Fruit fly (Drosophila melanogaster) whole organism, prepupa: ENCODE results near the gene ppk5.

Source experiments
- Blimp-1 ChIP-seq: fragments of 200-800 bp; sonication (Bioruptor generic); optimal IDR thresholded peaks from 3 replicates; lab custom pipeline; 2017; ENCODE audit warnings: missing biosample characterization, missing genetic modification characterization, mild to moderate bottlenecking, moderate library complexity, missing genetic modification reagents
- CG10631 ChIP-seq: fragments of 200-800 bp; sonication (Bioruptor generic); optimal IDR thresholded peaks from 2 replicates; lab custom pipeline; 2016; ENCODE audit warnings: missing biosample characterization, missing genetic modification characterization
- CG10669 ChIP-seq: fragments of 200-800 bp; sonication (Bioruptor generic); optimal IDR thresholded peaks from 3 replicates; lab custom pipeline; 2018; ENCODE audit warnings: missing biosample characterization, mild to moderate bottlenecking, missing genetic modification characterization, moderate library complexity
- CG11294 ChIP-seq: fragments of 200-800 bp; sonication (Bioruptor generic); IDR thresholded peaks from 2 replicates; pipeline ENCODE4 v1.3.6; 2022; ENCODE audit warnings: missing biosample characterization, missing genetic modification characterization
- CG11762 ChIP-seq: fragments of 200-800 bp; sonication (Bioruptor generic); optimal IDR thresholded peaks from 3 replicates; lab custom pipeline; 2016; ENCODE audit warnings: missing biosample characterization, missing genetic modification characterization; ENCODE audit not compliant: insufficient read depth
- CG11902 ChIP-seq: fragments of 200-800 bp; sonication (Bioruptor generic); optimal IDR thresholded peaks from 3 replicates; lab custom pipeline; 2016; ENCODE audit warnings: missing biosample characterization, missing genetic modification characterization
- CG15336 ChIP-seq: fragments of 200-800 bp; sonication (Bioruptor generic); IDR thresholded peaks from 2 replicates; pipeline ENCODE4 v1.3.6; 2022; ENCODE audit warnings: missing biosample characterization, missing genetic modification characterization
- CG1621 ChIP-seq: fragments of 200-800 bp; sonication (Bioruptor generic); optimal IDR thresholded peaks from 3 replicates; lab custom pipeline; 2018; ENCODE audit warnings: missing biosample characterization, mild to moderate bottlenecking, missing genetic modification characterization
- CG32006 ChIP-seq: fragments of 200-800 bp; sonication (Bioruptor generic); optimal IDR thresholded peaks from 3 replicates; lab custom pipeline; 2017; ENCODE audit warnings: missing biosample characterization, mild to moderate bottlenecking, missing genetic modification characterization
- CG34406 ChIP-seq: fragments of 200-800 bp; sonication (Bioruptor generic); optimal IDR thresholded peaks from 3 replicates; lab custom pipeline; 2016; ENCODE audit warnings: missing biosample characterization, missing genetic modification characterization
- CG3919 ChIP-seq: fragments of 200-800 bp; sonication (Bioruptor generic); optimal IDR thresholded peaks from 3 replicates; lab custom pipeline; 2016; ENCODE audit warnings: missing biosample characterization, missing genetic modification characterization
- CG6163 ChIP-seq: fragments of 200-800 bp; sonication (Bioruptor generic); IDR thresholded peaks from 3 replicates; pipeline ENCODE4 v1.3.6; 2022; ENCODE audit warnings: missing biosample characterization, missing genetic modification characterization
- CG6276 ChIP-seq: fragments of 200-800 bp; sonication (Bioruptor generic); optimal IDR thresholded peaks from 2 replicates; lab custom pipeline; 2017; ENCODE audit warnings: missing biosample characterization, mild to moderate bottlenecking, missing genetic modification characterization
- CG6792 ChIP-seq: fragments of 200-800 bp; sonication (Bioruptor generic); optimal IDR thresholded peaks from 3 replicates; lab custom pipeline; 2016; ENCODE audit warnings: missing biosample characterization, missing genetic modification characterization
- CG6808 ChIP-seq: fragments of 200-800 bp; sonication (Bioruptor generic); optimal IDR thresholded peaks from 3 replicates; lab custom pipeline; 2017; ENCODE audit warnings: missing biosample characterization, missing genetic modification characterization, mild to moderate bottlenecking, moderate library complexity, missing genetic modification reagents
- CG8119 ChIP-seq: fragments of 200-800 bp; sonication (Bioruptor generic); IDR thresholded peaks from 3 replicates; pipeline ENCODE4 v1.3.6; 2022; ENCODE audit warnings: missing biosample characterization, missing genetic modification characterization
- CG8319 ChIP-seq: fragments of 200-800 bp; sonication (Bioruptor generic); optimal IDR thresholded peaks from 3 replicates; lab custom pipeline; 2016; ENCODE audit warnings: missing biosample characterization, missing genetic modification characterization
- CG8632 ChIP-seq: fragments of 200-800 bp; sonication (Bioruptor generic); optimal IDR thresholded peaks from 3 replicates; lab custom pipeline; 2016; ENCODE audit warnings: missing biosample characterization, missing genetic modification characterization
- CG9139 ChIP-seq: fragments of 200-800 bp; sonication (Bioruptor generic); optimal IDR thresholded peaks from 3 replicates; lab custom pipeline; 2017; ENCODE audit warnings: missing biosample characterization, mild to moderate bottlenecking, missing genetic modification characterization
- Eip78C ChIP-seq: fragments of 200-800 bp; sonication (Bioruptor generic); peaks from one replicate; lab custom pipeline; 2016; ENCODE audit warnings: missing biosample characterization, missing genetic modification characterization
- Eip93F ChIP-seq: fragments of 200-800 bp; sonication (Bioruptor generic); optimal IDR thresholded peaks from 2 replicates; lab custom pipeline; 2016; ENCODE audit warnings: missing biosample characterization, mild to moderate bottlenecking, missing genetic modification characterization
- Ets21C ChIP-seq: fragments of 200-800 bp; sonication (Bioruptor generic); optimal IDR thresholded peaks from 3 replicates; lab custom pipeline; 2016; ENCODE audit warnings: missing biosample characterization, missing genetic modification characterization
- Ets96B ChIP-seq: fragments of 200-800 bp; optimal IDR thresholded peaks from 2 replicates; lab custom pipeline; 2019; ENCODE audit warnings: missing biosample characterization, mild to moderate bottlenecking, missing genetic modification characterization, moderate library complexity
- Gug ChIP-seq: fragments of 200-800 bp; sonication (Bioruptor generic); IDR thresholded peaks from 2 replicates; pipeline ENCODE4 v1.3.6; 2022; ENCODE audit warnings: missing biosample characterization, missing genetic modification characterization
- Hr38 ChIP-seq: sonication (Bioruptor generic); optimal IDR thresholded peaks from 2 replicates; lab custom pipeline; 2016; ENCODE audit warnings: missing biosample characterization, missing genetic modification characterization
- Hr39 ChIP-seq: fragments of 200-800 bp; sonication (Bioruptor generic); optimal IDR thresholded peaks from 2 replicates; lab custom pipeline; 2016; ENCODE audit warnings: missing biosample characterization, missing genetic modification characterization
- Hr4 ChIP-seq: fragments of 200-800 bp; sonication (Bioruptor generic); optimal IDR thresholded peaks from 3 replicates; lab custom pipeline; 2016; ENCODE audit warnings: missing biosample characterization, missing genetic modification characterization
- Lpt ChIP-seq: fragments of 200-800 bp; sonication (Bioruptor generic); optimal IDR thresholded peaks from 3 replicates; lab custom pipeline; 2016; ENCODE audit warnings: missing biosample characterization, missing genetic modification characterization
- Smox ChIP-seq: fragments of 200-800 bp; sonication (Bioruptor generic); optimal IDR thresholded peaks from 3 replicates; lab custom pipeline; 2016; ENCODE audit warnings: missing biosample characterization, missing genetic modification characterization
- Sox14 ChIP-seq: fragments of 200-800 bp; sonication (Bioruptor generic); optimal IDR thresholded peaks from 3 replicates; lab custom pipeline; 2016; ENCODE audit warnings: missing biosample characterization, missing genetic modification characterization
- Sox15 ChIP-seq: fragments of 200-800 bp; sonication (Bioruptor generic); optimal IDR thresholded peaks from 3 replicates; lab custom pipeline; 2016; ENCODE audit warnings: missing biosample characterization, missing genetic modification characterization
- acj6 ChIP-seq: fragments of 200-800 bp; sonication (Bioruptor generic); optimal IDR thresholded peaks from 3 replicates; lab custom pipeline; 2016; ENCODE audit warnings: missing biosample characterization, missing genetic modification characterization
- cyc ChIP-seq: fragments of 200-800 bp; sonication (Bioruptor generic); optimal IDR thresholded peaks from 3 replicates; lab custom pipeline; 2016; ENCODE audit warnings: missing biosample characterization, missing genetic modification characterization
- dac ChIP-seq: fragments of 200-800 bp; sonication (Bioruptor generic); optimal IDR thresholded peaks from 2 replicates; lab custom pipeline; 2017; ENCODE audit warnings: missing biosample characterization, mild to moderate bottlenecking, missing genetic modification characterization
- dsx ChIP-seq: fragments of 200-800 bp; optimal IDR thresholded peaks from 3 replicates; lab custom pipeline; 2019; ENCODE audit warnings: missing biosample characterization, mild to moderate bottlenecking, missing genetic modification characterization, moderate library complexity; ENCODE audit not compliant: poor library complexity, severe bottlenecking
- fkh ChIP-seq: fragments of 200-800 bp; sonication (Bioruptor generic); optimal IDR thresholded peaks from 3 replicates; lab custom pipeline; 2017; ENCODE audit warnings: missing biosample characterization, mild to moderate bottlenecking, missing genetic modification characterization, moderate library complexity
- lz ChIP-seq: fragments of 200-800 bp; sonication (Bioruptor generic); optimal IDR thresholded peaks from 3 replicates; lab custom pipeline; 2016; ENCODE audit warnings: missing biosample characterization, missing genetic modification characterization
- pdm3 ChIP-seq: fragments of 200-800 bp; sonication (Bioruptor generic); optimal IDR thresholded peaks from 3 replicates; lab custom pipeline; 2016; ENCODE audit warnings: missing biosample characterization, missing genetic modification characterization
- salr ChIP-seq, 2 experiments: fragments of 200-800 bp; sonication (Bioruptor generic); optimal IDR thresholded peaks; 3 replicates each; lab custom pipeline; 2016 to 2018; ENCODE audit warnings: missing biosample characterization in 2 of 2, missing genetic modification characterization in 2 of 2, mild to moderate bottlenecking in 1 of 2
- spab ChIP-seq: fragments of 200-800 bp; sonication (Bioruptor generic); optimal IDR thresholded peaks from 2 replicates; lab custom pipeline; 2017; ENCODE audit warnings: missing biosample characterization, mild to moderate bottlenecking, missing genetic modification characterization, missing genetic modification reagents
- ss ChIP-seq, 2 experiments: fragments of 200-800 bp; sonication (Bioruptor generic); optimal IDR thresholded peaks; 2 replicates in 1 of 2; 3 replicates in 1 of 2; lab custom pipeline; 2017 to 2018; ENCODE audit warnings: mild to moderate bottlenecking in 2 of 2, missing biosample characterization in 2 of 2, missing genetic modification characterization in 2 of 2, moderate library complexity in 1 of 2
- svp ChIP-seq: fragments of 200-800 bp; sonication (Bioruptor generic); peaks from one replicate; lab custom pipeline; 2016; ENCODE audit warnings: missing biosample characterization, missing genetic modification characterization
- vri ChIP-seq: fragments of 200-800 bp; sonication (Bioruptor generic); optimal IDR thresholded peaks from 3 replicates; lab custom pipeline; 2016; ENCODE audit warnings: missing biosample characterization, mild to moderate bottlenecking, missing genetic modification characterization

Gene ppk5

DNA sequence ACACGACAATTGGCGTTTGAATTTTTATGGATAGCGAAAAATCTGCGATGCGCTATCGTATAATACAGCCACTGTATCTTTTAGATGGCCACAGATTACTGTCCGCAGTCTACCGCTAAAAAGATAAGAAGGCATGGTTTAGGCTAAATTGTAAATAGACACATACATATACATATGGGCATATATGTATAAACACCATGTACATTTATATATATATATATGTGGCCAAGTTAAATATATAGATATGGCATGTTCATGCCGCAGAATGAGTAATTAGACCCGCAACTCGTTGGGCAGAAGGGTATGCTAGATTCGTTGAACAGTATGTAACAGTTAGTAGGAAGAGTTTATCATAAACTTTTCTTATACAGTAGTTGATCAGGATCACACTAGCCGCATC lies 27.6 kb downstream of the ppk5 start, which contains the start of gene CapaR:
TSS of gene CapaR (minus strand) at position 101 of the 400 bp plus-strand sequence.
- no peak for TF ChIP-seq acj6 (GFP tag; lab: Kevin White, UChicago)
- TF ChIP-seq CG8119 (GFP tag; lab: Robert Waterston, UW): no peak
- TF ChIP-seq vri (GFP tag; lab: Kevin White, UChicago): no peak
- TF ChIP-seq CG6163 (GFP tag; lab: Robert Waterston, UW): no peak
- TF ChIP-seq svp (GFP tag; lab: Kevin White, UChicago): no peak
- no peak for TF ChIP-seq Smox (GFP tag; lab: Kevin White, UChicago)
- no peak for TF ChIP-seq CG11294 (GFP tag; lab: Robert Waterston, UW)
- no peak for TF ChIP-seq CG10631 (GFP tag; lab: Kevin White, UChicago)
- no peak for TF ChIP-seq ss (GFP tag; optimal IDR thresholded peaks at IDR 0.05; lab: Kevin White, UChicago)
- no peak for TF ChIP-seq Eip93F
- TF ChIP-seq Ets96B (tag; lab: Kevin White, UChicago): no peak

dm6 chr3L:21565126-21565525 lies 30.7 kb downstream of the ppk5 start, which contains the start of gene CG7634:
Gene CG7634 (plus strand): TSS chr3L:21565426.
- TF ChIP-seq CG10631 (GFP tag; lab: Kevin White, UChicago): no peak

DNA sequence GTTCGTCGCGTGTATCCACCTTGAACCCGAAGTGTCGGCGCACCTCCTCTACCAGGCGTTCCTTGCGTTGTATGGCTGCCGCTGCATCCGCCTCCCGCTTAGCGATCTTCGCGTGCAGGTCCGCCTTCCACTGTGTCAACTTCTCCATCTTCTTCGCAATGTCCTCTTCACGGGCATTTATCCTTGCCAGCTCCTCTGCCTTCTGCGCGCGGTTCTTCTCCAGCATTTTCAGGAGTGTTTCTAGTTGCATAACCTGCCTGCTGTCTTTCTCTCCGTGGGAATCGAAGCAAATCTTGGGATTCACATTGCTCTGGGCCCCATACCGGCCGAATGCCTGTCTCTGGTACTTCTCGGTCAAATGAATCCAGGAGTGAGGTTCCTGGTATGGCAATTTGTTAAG lies 33.8 kb downstream of the ppk5 start:
- TF ChIP-seq svp (GFP tag; lab: Kevin White, UChicago) (no peak), ss (GFP tag; optimal IDR thresholded peaks at IDR 0.05; lab: Kevin White, UChicago) (no peak), Lpt (GFP tag; lab: Kevin White, UChicago) (no peak), Gug (GFP tag; lab: Robert Waterston, UW) (no peak), CG10669 (GFP tag; lab: Kevin White, UChicago) (no peak), pdm3 (no peak), CG8632 (GFP tag; lab: Kevin White, UChicago) (no peak), dac (GFP tag; lab: Kevin White, UChicago) (no peak), CG6808 (no peak), CG3919 (GFP tag; lab: Kevin White, UChicago) (no peak), Hr38 (GFP tag; lab: Kevin White, UChicago) (no peak), CG11762 (GFP tag; lab: Kevin White, UChicago) (no peak), cyc (GFP tag; lab: Kevin White, UChicago) (no peak), CG34406 (GFP tag; lab: Kevin White, UChicago) (no peak), acj6 (GFP tag; lab: Kevin White, UChicago) (no peak)
- TF ChIP-seq, all 60 proteins: peak for 0

DNA sequence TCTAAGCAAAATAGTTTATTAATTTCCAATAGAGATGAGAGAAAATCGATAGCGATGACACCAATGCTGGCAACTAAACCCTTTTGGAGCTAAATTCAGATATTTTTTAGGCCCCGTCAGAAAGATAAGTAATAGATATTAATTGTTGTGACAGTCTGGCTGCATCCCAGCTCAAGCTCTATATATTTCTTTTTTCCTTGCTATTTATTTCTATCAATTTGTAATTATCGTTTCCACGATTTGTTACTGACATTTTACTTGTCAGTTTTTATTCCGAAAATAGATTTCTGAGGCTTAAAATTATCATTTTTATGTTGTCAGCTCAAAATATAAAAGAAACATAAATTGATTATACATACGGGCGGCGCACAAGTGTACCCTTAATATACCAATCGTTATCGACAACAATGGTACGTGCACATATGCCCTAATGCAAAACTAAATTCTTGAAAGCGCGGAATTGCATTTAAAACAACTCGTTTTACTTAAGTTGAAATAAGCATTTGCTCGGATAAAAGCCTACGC lies 34.5 kb downstream of the ppk5 start, which contains the start of the genes CRIF and SMC5:
TSS of gene CRIF (minus strand) at position 51 of the 525 bp plus-strand sequence.
TSS of gene SMC5 (plus strand) at position 329 of the 525 bp plus-strand sequence.
- TF ChIP-seq Sox15 (peak; percentile 48), CG8632 (GFP tag; lab: Kevin White, UChicago) (no peak), Eip78C (GFP tag; lab: Kevin White, UChicago) (no peak), Sox14 (GFP tag; lab: Kevin White, UChicago) (no peak), Gug (GFP tag; lab: Robert Waterston, UW) (no peak), lz (GFP tag; lab: Kevin White, UChicago) (peak; percentile 69), CG15336 (0 out of 2 replicates have a peak, but pooled peaks have one; percentile 16), CG6792 (GFP tag; lab: Kevin White, UChicago) (no peak), spab (GFP tag; lab: Kevin White, UChicago) (no peak), Ets21C (peak; percentile 52), CG8319 (peak; percentile 5), CG10669 (GFP tag; lab: Kevin White, UChicago) (no peak), CG9139 (GFP tag; lab: Kevin White, UChicago) (no peak), CG32006 (no peak), CG1621 (tag; lab: Kevin White, UChicago) (no peak), Hr38 (GFP tag; lab: Kevin White, UChicago) (no peak), acj6 (GFP tag; lab: Kevin White, UChicago) (peak; percentile 63), Hr4 (peak; percentile 75), CG6276 (GFP tag; lab: Kevin White, UChicago) (no peak), ss (GFP tag; optimal IDR thresholded peaks at IDR 0.05; lab: Kevin White, UChicago) (no peak), vri (GFP tag; lab: Kevin White, UChicago) (no peak), Eip93F (peak; percentile 51), salr (GFP tag; optimal IDR thresholded peaks at IDR 0.05; lab: Kevin White, UChicago) (peak in 1 of 2 experiments; percentile 37), fkh (GFP tag; lab: Kevin White, UChicago) (no peak), Blimp-1 (no peak), CG10631 (GFP tag; lab: Kevin White, UChicago) (peak; percentile 60), CG11902 (GFP tag; lab: Kevin White, UChicago) (peak; percentile 18), dsx (GFP tag; lab: Kevin White, UChicago) (no peak), dac (GFP tag; lab: Kevin White, UChicago) (no peak), Hr39 (GFP tag; lab: Kevin White, UChicago) (no peak), CG11762 (GFP tag; lab: Kevin White, UChicago) (peak; percentile 0)
